Fruit fly (Drosophila melanogaster): ENCODE data around the gene hoe2.
A peak's percentile ranks its signal among the peaks of the same experiment; 100 is the strongest.

The hoe2 gene

DNA sequence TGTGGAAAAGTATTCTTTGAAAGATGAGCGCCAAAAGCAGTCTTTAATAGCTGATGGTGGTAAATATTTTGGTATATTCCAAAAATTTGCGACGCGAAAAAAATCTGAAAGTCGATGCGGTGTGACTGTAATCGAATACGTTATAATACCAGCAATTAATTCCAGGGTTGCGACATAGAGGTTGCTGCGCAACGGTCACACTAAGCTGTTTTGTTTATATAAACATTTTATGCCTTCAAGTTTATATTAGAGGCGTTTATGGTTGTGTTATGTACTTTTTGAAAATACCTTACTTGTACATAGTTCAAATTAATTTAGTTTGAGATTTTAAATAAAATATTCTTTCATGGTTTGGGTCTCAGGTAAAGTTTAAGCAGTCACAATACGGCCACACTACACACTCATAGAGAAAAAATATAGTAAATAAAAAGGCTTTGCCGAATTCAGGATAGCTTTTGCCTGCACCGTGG, 35.1 kb upstream of the hoe2 start, which contains the start of gene CG14043 (continued):
- TF ChIP-seq tup (GFP tag; optimal IDR thresholded peaks at IDR 0.05) (no peak), ATbp (GFP tag; optimal IDR thresholded peaks at IDR 0.05) (no peak), CG13424 (tag; optimal IDR thresholded peaks at IDR 0.05) (peak; percentile 42), CG2202 (tag; optimal IDR thresholded peaks at IDR 0.05) (no peak), CG10321 (GFP tag; IDR thresholded peaks at IDR 0.05) (no peak), CG14710 (tag; optimal IDR thresholded peaks at IDR 0.05) (peak; percentile 86), CG17328 (GFP tag; IDR thresholded peaks at IDR 0.05) (no peak), corto (GFP tag; optimal IDR thresholded peaks at IDR 0.05) (no peak), Fer1 (GFP tag; optimal IDR thresholded peaks at IDR 0.05) (no peak), pros (GFP tag; optimal IDR thresholded peaks at IDR 0.05) (no peak), rib (GFP tag; IDR thresholded peaks at IDR 0.05) (no peak), Doc2 (GFP tag; IDR thresholded peaks at IDR 0.05) (no peak), odd (GFP tag; optimal IDR thresholded peaks at IDR 0.05) (no peak), dmrt99B (tag; optimal IDR thresholded peaks at IDR 0.05) (no peak), CG17829 (tag; optimal IDR thresholded peaks at IDR 0.05) (peak; percentile 51), CG7372 (GFP tag; IDR thresholded peaks at IDR 0.05) (no peak), pfk (GFP tag; optimal IDR thresholded peaks at IDR 0.05) (no peak), CG9727 (GFP tag; optimal IDR thresholded peaks at IDR 0.05) (peak; percentile 14), CG12659 (GFP tag; optimal IDR thresholded peaks at IDR 0.05) (peak; percentile 91), al (GFP tag; IDR thresholded peaks at IDR 0.05) (0 out of 2 replicates have a peak, but pooled peaks have one; percentile 30), NK7.1 (GFP tag; optimal IDR thresholded peaks at IDR 0.05) (no peak), HLH4C (GFP tag; IDR thresholded peaks at IDR 0.05; ENCODE audit: partially characterized antibody) (no peak), CG13287 (GFP tag; IDR thresholded peaks at IDR 0.05; ENCODE audit: partially characterized antibody) (peak; percentile 48), cas (GFP tag; IDR thresholded peaks at IDR 0.05) (no peak), CG10209 (GFP tag; optimal IDR thresholded peaks at IDR 0.05) (no peak), CG6683 (GFP tag; optimal IDR thresholded peaks at IDR 0.05) (no peak), CG11695 (GFP tag; IDR thresholded peaks at IDR 0.05) (no peak), CG15073 (GFP tag; optimal IDR thresholded peaks at IDR 0.05) (no peak), disco-r (GFP tag; optimal IDR thresholded peaks at IDR 0.05) (no peak), H2.0 (GFP tag; IDR thresholded peaks at IDR 0.05) (no peak), CG11085 (GFP tag; IDR thresholded peaks at IDR 0.05) (no peak), HLHmδ (GFP tag; optimal IDR thresholded peaks at IDR 0.05) (no peak), stc (GFP tag; IDR thresholded peaks at IDR 0.05) (no peak), Dip2 (GFP tag; IDR thresholded peaks at IDR 0.05) (no peak), CG13775 (GFP tag; optimal IDR thresholded peaks at IDR 0.05) (peak; percentile 31), HmgZ (tag; optimal IDR thresholded peaks at IDR 0.05) (peak; percentile 50), exex (tag; optimal IDR thresholded peaks at IDR 0.05) (no peak), Lim3 (GFP tag; IDR thresholded peaks at IDR 0.05) (no peak), onecut (GFP tag; IDR thresholded peaks at IDR 0.05) (no peak), CG2712 (tag; optimal IDR thresholded peaks at IDR 0.05) (peak; percentile 69), eyg (GFP tag; optimal IDR thresholded peaks at IDR 0.05) (no peak), Nf-YA (GFP tag; IDR thresholded peaks at IDR 0.05) (no peak), CG43689 (GFP tag; IDR thresholded peaks at IDR 0.05) (no peak), CG17912 (GFP tag; optimal IDR thresholded peaks at IDR 0.05) (no peak), sna (GFP tag; IDR thresholded peaks at IDR 0.05; ENCODE audit: partially characterized antibody) (no peak), CG4424 (GFP tag; optimal IDR thresholded peaks at IDR 0.05) (peak; percentile 40), Aef1 (GFP tag; IDR thresholded peaks at IDR 0.05) (no peak), CG7786 (GFP tag; optimal IDR thresholded peaks at IDR 0.05) (peak; percentile 40), sd (tag; optimal IDR thresholded peaks at IDR 0.05) (peak; percentile 71), CG1792 (GFP tag; optimal IDR thresholded peaks at IDR 0.05) (no peak), CG2875 (GFP tag; optimal IDR thresholded peaks at IDR 0.05) (no peak)

Measured in whole organism, embryonic.